Worm (Caenorhabditis elegans): Measurements from ENCODE around the gene lgc-9.

DNA sequence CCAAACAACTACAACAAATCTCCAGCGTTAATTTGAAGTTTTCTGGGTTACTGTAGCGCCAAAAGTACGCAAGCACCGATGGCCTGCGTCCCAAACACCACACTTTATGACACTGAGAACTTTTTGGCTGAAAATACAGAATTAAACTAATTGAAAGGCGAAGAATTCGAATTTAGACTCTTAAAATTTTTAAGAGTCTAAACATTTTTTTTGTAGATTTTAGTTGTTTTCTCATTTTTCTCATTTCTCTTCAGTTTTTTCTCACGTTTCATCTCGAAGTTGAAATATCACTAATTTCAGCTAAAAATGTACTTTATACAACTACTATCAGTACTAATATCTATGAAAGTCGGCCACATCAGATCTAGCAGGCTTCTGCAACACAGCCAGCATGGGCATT is at the start of gene lgc-9:
- TF ChIP-seq pag-3 (tag; optimal IDR thresholded peaks at IDR 0.05; ENCODE audit: borderline replicate concordance), result no peak
- no peak for TF ChIP-seq ama-1 (optimal IDR thresholded peaks at IDR 0.05)
- no peak for TF ChIP-seq sdc-2 (tag; optimal IDR thresholded peaks at IDR 0.05)
- TF ChIP-seq hlh-8 (tag; optimal IDR thresholded peaks at IDR 0.05), result no peak
- TF ChIP-seq tbx-7 (tag; optimal IDR thresholded peaks at IDR 0.05), result no peak
- no peak for TF ChIP-seq pqm-1 (tag; optimal IDR thresholded peaks at IDR 0.05)
- no peak for TF ChIP-seq ceh-48 (tag; optimal IDR thresholded peaks at IDR 0.05)
- TF ChIP-seq elt-2 (tag; optimal IDR thresholded peaks at IDR 0.05), result no peak
- TF ChIP-seq npax-4 (tag; optimal IDR thresholded peaks at IDR 0.05), result no peak
- TF ChIP-seq eyg-1 (tag; optimal IDR thresholded peaks at IDR 0.05), result no peak
- TF ChIP-seq K09A11.1 (tag; optimal IDR thresholded peaks at IDR 0.05; ENCODE audit: insufficient read depth), result no peak
- no peak for TF ChIP-seq lin-11 (tag; optimal IDR thresholded peaks at IDR 0.05)
- no peak for TF ChIP-seq fkh-10 (GFP tag; optimal IDR thresholded peaks at IDR 0.05)
- TF ChIP-seq nhr-11 (tag; optimal IDR thresholded peaks at IDR 0.05), result no peak

All from whole organism, late embryonic.